Worm (Caenorhabditis elegans) whole organism, young adult: ENCODE results near the gene gskl-1.

Source experiments
- F37B4.10 ChIP-seq: fragments of 200-800 bp; sonication (Bioruptor generic); IDR thresholded peaks from 2 replicates; pipeline ENCODE4 v1.3.6; 2022; ENCODE audit warnings: missing genetic modification characterization, missing compliant biosample characterization
- akir-1 ChIP-seq: fragments of 200-800 bp; sonication (Bioruptor generic); optimal IDR thresholded peaks from 2 replicates; lab custom pipeline; 2018; ENCODE audit warnings: mild to moderate bottlenecking, missing genetic modification characterization, moderate library complexity, missing compliant biosample characterization
- cebp-1 ChIP-seq, 2 experiments: fragments of 200-800 bp in 1 of 2; sonication (Bioruptor generic) in 1 of 2; sonication (generic microtip) in 1 of 2; IDR thresholded peaks in 1 of 2; optimal IDR thresholded peaks in 1 of 2; 2 replicates each; pipeline versions ENCODE4 v1.3.6 to Lab custom; 2017 to 2022; ENCODE audit warnings: missing compliant biosample characterization in 2 of 2, missing genetic modification characterization in 2 of 2, mild to moderate bottlenecking in 1 of 2, missing genetic modification reagents in 1 of 2, moderate library complexity in 1 of 2
- efl-1 ChIP-seq: fragments of 150-350 bp; optimal IDR thresholded peaks from 2 replicates; lab custom pipeline; 2014; ENCODE audit warnings: missing biosample characterization, missing genetic modification reagents, missing genetic modification characterization
- mel-28 ChIP-seq: sonication (generic microtip); optimal IDR thresholded peaks from 2 replicates; lab custom pipeline; 2016; ENCODE audit warnings: borderline replicate concordance, mild to moderate bottlenecking, missing genetic modification characterization, missing compliant biosample characterization
- nfya-1 ChIP-seq: sonication (generic microtip); optimal IDR thresholded peaks from 2 replicates; lab custom pipeline; 2017; ENCODE audit warnings: antibody characterized with exemption, missing compliant biosample characterization, missing genetic modification characterization, borderline replicate concordance; ENCODE audit not compliant: insufficient read depth
- nhr-80 ChIP-seq: sonication (generic microtip); optimal IDR thresholded peaks from 2 replicates; lab custom pipeline; 2016; ENCODE audit warnings: missing genetic modification characterization, missing compliant biosample characterization
- nhr-90 ChIP-seq: sonication (generic microtip); optimal IDR thresholded peaks from 2 replicates; lab custom pipeline; 2016; ENCODE audit warnings: missing genotype, mild to moderate bottlenecking, missing genetic modification characterization, missing compliant biosample characterization
- rcor-1 ChIP-seq: fragments of 200-800 bp; sonication (Bioruptor generic); IDR thresholded peaks from 2 replicates; pipeline ENCODE4 v1.3.6; 2022; ENCODE audit warnings: missing genetic modification reagents, missing genetic modification characterization, missing compliant biosample characterization
- snpc-4 ChIP-seq, 5 experiments: fragments of 150-350 bp in 1 of 5; sonication (generic microtip) in 4 of 5; optimal IDR thresholded peaks; 2 replicates each; lab custom pipeline; 2014 to 2018; ENCODE audit warnings: missing genetic modification characterization in 5 of 5, missing biosample characterization in 3 of 5, antibody characterized with exemption in 2 of 5, mild to moderate bottlenecking in 2 of 5, missing compliant biosample characterization in 2 of 5, missing genotype in 2 of 5, moderate library complexity in 2 of 5, missing genetic modification reagents in 1 of 5
- unc-62 ChIP-seq: fragments of 150-350 bp; optimal IDR thresholded peaks from 2 replicates; lab custom pipeline; 2014; ENCODE audit warnings: missing biosample characterization, missing genetic modification reagents, missing genetic modification characterization
- ztf-28 ChIP-seq: fragments of 200-800 bp; sonication (Bioruptor generic); IDR thresholded peaks from 2 replicates; pipeline ENCODE4 v1.3.6; 2022; ENCODE audit warnings: missing genetic modification reagents, missing genetic modification characterization, missing compliant biosample characterization

- TF ChIP-seq unc-62 (no peak), ztf-28 (GFP tag; lab: Robert Waterston, UW) (no peak), snpc-4 (GFP tag; optimal IDR thresholded peaks at IDR 0.05; lab: Kevin White, UChicago) (no peak), snpc-4 (tag; optimal IDR thresholded peaks at IDR 0.05; lab: Kevin White, UChicago) (no peak), cebp-1 (GFP tag; IDR thresholded peaks at IDR 0.05; lab: Robert Waterston, UW) (no peak), cebp-1 (tag; optimal IDR thresholded peaks at IDR 0.05; lab: Kevin White, UChicago) (no peak), F37B4.10 (GFP tag; lab: Robert Waterston, UW) (no peak), akir-1 (no peak), nfya-1 (tag; lab: Kevin White, UChicago) (no peak), mel-28 (tag; lab: Kevin White, UChicago) (no peak), rcor-1 (GFP tag; lab: Robert Waterston, UW) (no peak), nhr-80 (tag; lab: Kevin White, UChicago) (no peak), nhr-90 (tag; lab: Kevin White, UChicago) (no peak), efl-1 (GFP tag; lab: Kevin White, UChicago) (no peak)
Observed at ce11 chrII:10989180-10989579, 41.8 kb downstream of the gskl-1 start.
